Fruit fly (Drosophila melanogaster) whole organism, embryonic: ENCODE measurements around the gene CG32052.

ENCODE experiments used
- ATbp ChIP-seq: fragments of 200-800 bp; sonication (Bioruptor generic); optimal IDR thresholded peaks from 2 replicates; lab custom pipeline; 2017; ENCODE audit warnings: missing biosample characterization, mild to moderate bottlenecking, missing genetic modification characterization, missing genetic modification reagents
- Asciz ChIP-seq: fragments of 200-800 bp; sonication (Bioruptor generic); optimal IDR thresholded peaks from 2 replicates; lab custom pipeline; 2017; ENCODE audit warnings: missing biosample characterization, mild to moderate bottlenecking, missing genetic modification characterization, missing genetic modification reagents
- CG12104 ChIP-seq: fragments of 200-800 bp; sonication (Bioruptor generic); optimal IDR thresholded peaks from 3 replicates; lab custom pipeline; 2016; ENCODE audit warnings: missing biosample characterization, missing genetic modification characterization
- CG13894 ChIP-seq: fragments of 200-800 bp; sonication (Bioruptor generic); optimal IDR thresholded peaks from 3 replicates; lab custom pipeline; 2018; ENCODE audit warnings: missing biosample characterization, mild to moderate bottlenecking, missing genetic modification characterization, moderate library complexity
- CG14050 ChIP-seq: fragments of 200-800 bp; sonication (Bioruptor generic); IDR thresholded peaks from 3 replicates; pipeline ENCODE4 v1.3.6; 2022; ENCODE audit warnings: missing biosample characterization, missing genetic modification characterization
- CG14860 ChIP-seq: fragments of 200-800 bp; sonication (Bioruptor generic); IDR thresholded peaks from 3 replicates; pipeline ENCODE4 v1.3.6; 2022; ENCODE audit warnings: missing biosample characterization, missing genetic modification characterization; ENCODE audit not compliant: partially characterized antibody
- CG15269 ChIP-seq: fragments of 200-800 bp; sonication (Bioruptor generic); optimal IDR thresholded peaks from 2 replicates; lab custom pipeline; 2018; ENCODE audit warnings: missing biosample characterization, mild to moderate bottlenecking, missing genetic modification characterization, moderate library complexity
- CG1647 ChIP-seq: fragments of 200-800 bp; sonication (Bioruptor generic); optimal IDR thresholded peaks from 3 replicates; lab custom pipeline; 2016; ENCODE audit warnings: missing biosample characterization, missing genetic modification characterization
- CG17186 ChIP-seq: fragments of 200-800 bp; sonication (Bioruptor generic); optimal IDR thresholded peaks from 3 replicates; lab custom pipeline; 2017; ENCODE audit warnings: missing biosample characterization, missing genetic modification reagents, missing genetic modification characterization
- CG1832 ChIP-seq: fragments of 200-800 bp; sonication (Bioruptor generic); optimal IDR thresholded peaks from 2 replicates; lab custom pipeline; 2017; ENCODE audit warnings: missing biosample characterization, mild to moderate bottlenecking, missing genetic modification characterization, inconsistent platforms
- CG2120 ChIP-seq: fragments of 200-800 bp; sonication (Bioruptor generic); optimal IDR thresholded peaks from 3 replicates; lab custom pipeline; 2016; ENCODE audit warnings: missing biosample characterization, missing genetic modification characterization
- CG2129 ChIP-seq: fragments of 200-800 bp; sonication (Bioruptor generic); IDR thresholded peaks from 2 replicates; pipeline ENCODE4 v1.3.6; 2022; ENCODE audit warnings: missing biosample characterization, missing genetic modification characterization; ENCODE audit not compliant: partially characterized antibody
- CG2199 ChIP-seq: fragments of 200-800 bp; sonication (Bioruptor generic); IDR thresholded peaks from 3 replicates; pipeline ENCODE4 v1.3.6; 2022; ENCODE audit warnings: missing biosample characterization, missing genetic modification characterization
- CG3995 ChIP-seq: fragments of 200-800 bp; sonication (Bioruptor generic); optimal IDR thresholded peaks from 3 replicates; lab custom pipeline; 2016; ENCODE audit warnings: missing biosample characterization, missing genetic modification characterization
- CG42726 ChIP-seq: fragments of 200-800 bp; sonication (Bioruptor generic); IDR thresholded peaks from 2 replicates; pipeline ENCODE4 v1.3.6; 2022; ENCODE audit warnings: missing biosample characterization, missing genetic modification characterization; ENCODE audit not compliant: partially characterized antibody
- CG6254 ChIP-seq: fragments of 200-800 bp; sonication (Bioruptor generic); optimal IDR thresholded peaks from 3 replicates; lab custom pipeline; 2017; ENCODE audit warnings: mild to moderate bottlenecking, missing biosample characterization, missing genetic modification reagents, missing genetic modification characterization
- CG9797 ChIP-seq: fragments of 200-800 bp; sonication (Bioruptor generic); optimal IDR thresholded peaks from 3 replicates; lab custom pipeline; 2018; ENCODE audit warnings: missing biosample characterization, mild to moderate bottlenecking, missing genetic modification characterization
- CG9932 ChIP-seq: fragments of 200-800 bp; sonication (Bioruptor generic); IDR thresholded peaks from 2 replicates; pipeline ENCODE4 v1.3.6; 2022; ENCODE audit warnings: missing biosample characterization, missing genetic modification characterization
- D ChIP-seq, 2 experiments: fragments of 200-800 bp in 1 of 2; fragments of >200 bp in 1 of 2; sonication (Bioruptor generic) in 1 of 2; optimal IDR thresholded peaks; 2 replicates in 1 of 2; 3 replicates in 1 of 2; lab custom pipeline; 2017; ENCODE audit warnings: mild to moderate bottlenecking in 1 of 2, missing biosample characterization in 1 of 2, missing genetic modification characterization in 1 of 2, missing genetic modification reagents in 1 of 2
- Doc2 ChIP-seq: fragments of 200-800 bp; sonication (Bioruptor generic); IDR thresholded peaks from 2 replicates; pipeline ENCODE4 v1.3.6; 2022; ENCODE audit warnings: missing biosample characterization, missing genetic modification characterization
- Dp ChIP-seq: fragments of 200-800 bp; sonication (Bioruptor generic); optimal IDR thresholded peaks from 2 replicates; lab custom pipeline; 2018; ENCODE audit warnings: missing biosample characterization, mild to moderate bottlenecking, missing genetic modification characterization, moderate library complexity
- E2f2 ChIP-seq: fragments of 200-800 bp; sonication (Bioruptor generic); IDR thresholded peaks from 2 replicates; pipeline ENCODE4 v1.3.6; 2022; ENCODE audit warnings: missing biosample characterization, missing genetic modification characterization
- Fer1 ChIP-seq: fragments of 200-800 bp; sonication (Bioruptor generic); optimal IDR thresholded peaks from 2 replicates; lab custom pipeline; 2017; ENCODE audit warnings: missing biosample characterization, mild to moderate bottlenecking, missing genetic modification characterization
- MBD-R2 ChIP-seq: fragments of 200-800 bp; sonication (Bioruptor generic); IDR thresholded peaks from 2 replicates; pipeline ENCODE4 v1.3.6; 2022; ENCODE audit warnings: missing biosample characterization, missing genetic modification characterization
- Sox100B ChIP-seq: fragments of 200-800 bp; sonication (Bioruptor generic); optimal IDR thresholded peaks from 3 replicates; lab custom pipeline; 2018; ENCODE audit warnings: missing biosample characterization, mild to moderate bottlenecking, missing genetic modification characterization
- ci ChIP-seq: fragments of 200-800 bp; sonication (Bioruptor generic); IDR thresholded peaks from 3 replicates; pipeline ENCODE4 v1.3.6; 2022; ENCODE audit warnings: missing biosample characterization, missing genetic modification characterization
- crc ChIP-seq: fragments of 200-800 bp; sonication (Bioruptor generic); optimal IDR thresholded peaks from 2 replicates; lab custom pipeline; 2016; ENCODE audit warnings: missing biosample characterization, missing genetic modification characterization
- dm ChIP-seq: fragments of 200-800 bp; sonication (Bioruptor generic); optimal IDR thresholded peaks from 3 replicates; lab custom pipeline; 2016; ENCODE audit warnings: missing biosample characterization, missing genetic modification characterization
- eve ChIP-seq, 2 experiments: fragments of >200 bp; optimal IDR thresholded peaks; 2 replicates each; lab custom pipeline; 2017; ENCODE audit warnings: missing biosample characterization in 2 of 2, missing genetic modification characterization in 2 of 2
- gem ChIP-seq: fragments of 200-800 bp; sonication (Bioruptor generic); optimal IDR thresholded peaks from 2 replicates; lab custom pipeline; 2019; ENCODE audit warnings: missing biosample characterization, mild to moderate bottlenecking, missing genetic modification characterization, moderate library complexity
- gfzf ChIP-seq: fragments of 200-800 bp; sonication (Bioruptor generic); optimal IDR thresholded peaks from 2 replicates; lab custom pipeline; 2016; ENCODE audit warnings: missing biosample characterization, mild to moderate bottlenecking, missing genetic modification characterization, moderate library complexity
- grn ChIP-seq: fragments of 200-800 bp; sonication (Bioruptor generic); optimal IDR thresholded peaks from 3 replicates; lab custom pipeline; 2017; ENCODE audit warnings: missing biosample characterization, missing genetic modification characterization
- gro ChIP-seq: fragments of 200-800 bp; sonication (Bioruptor generic); optimal IDR thresholded peaks from 2 replicates; lab custom pipeline; 2016; ENCODE audit warnings: missing biosample characterization, missing genetic modification characterization
- her ChIP-seq: fragments of 200-800 bp; sonication (Bioruptor generic); optimal IDR thresholded peaks from 2 replicates; lab custom pipeline; 2016; ENCODE audit warnings: missing biosample characterization, missing genetic modification characterization
- hth ChIP-seq: fragments of >200 bp; optimal IDR thresholded peaks from 2 replicates; lab custom pipeline; 2017; ENCODE audit warnings: inconsistent platforms
- kah ChIP-seq: fragments of 200-800 bp; sonication (Bioruptor generic); optimal IDR thresholded peaks from 2 replicates; lab custom pipeline; 2018; ENCODE audit warnings: missing biosample characterization, mild to moderate bottlenecking, missing genetic modification characterization
- nmo ChIP-seq: fragments of 200-800 bp; sonication (Bioruptor generic); optimal IDR thresholded peaks from 2 replicates; lab custom pipeline; 2018; ENCODE audit warnings: missing biosample characterization, mild to moderate bottlenecking, missing genetic modification characterization, moderate library complexity
- otp ChIP-seq: fragments of 200-800 bp; sonication (Bioruptor generic); IDR thresholded peaks from 3 replicates; pipeline ENCODE4, ENCODE4 v1.3.6; 2022; ENCODE audit warnings: missing biosample characterization, missing genetic modification characterization
- pho ChIP-seq: fragments of 200-800 bp; sonication (Bioruptor generic); optimal IDR thresholded peaks from 2 replicates; lab custom pipeline; 2016; ENCODE audit warnings: missing biosample characterization, missing genetic modification characterization
- row ChIP-seq: fragments of 200-800 bp; sonication (Bioruptor generic); IDR thresholded peaks from 3 replicates; pipeline ENCODE4 v1.3.6; 2022; ENCODE audit warnings: missing biosample characterization, missing genetic modification characterization
- sens ChIP-seq: fragments of 200-800 bp; sonication (Bioruptor generic); peaks from one replicate; lab custom pipeline; 2016; ENCODE audit warnings: missing biosample characterization, missing genetic modification characterization
- sob ChIP-seq: fragments of 200-800 bp; sonication (Bioruptor generic); IDR thresholded peaks from 2 replicates; pipeline ENCODE4 v1.3.6; 2022; ENCODE audit warnings: missing biosample characterization, missing genetic modification characterization
- tin ChIP-seq: fragments of 200-800 bp; sonication (Bioruptor generic); optimal IDR thresholded peaks from 3 replicates; lab custom pipeline; 2016; ENCODE audit warnings: missing biosample characterization, missing genetic modification characterization
- ttk ChIP-seq: fragments of 200-800 bp; sonication (Bioruptor generic); IDR thresholded peaks from 2 replicates; pipeline ENCODE4 v2.1.2; 2022; ENCODE audit warnings: missing biosample characterization, missing genetic modification characterization
- unc-4 ChIP-seq: fragments of 200-800 bp; sonication (Bioruptor generic); IDR thresholded peaks from 2 replicates; pipeline ENCODE4 v1.3.6; 2022; ENCODE audit warnings: missing biosample characterization, missing genetic modification characterization; ENCODE audit not compliant: partially characterized antibody
- vvl ChIP-seq: fragments of 200-800 bp; sonication (Bioruptor generic); IDR thresholded peaks from 2 replicates; pipeline ENCODE4 v1.3.6; 2022; ENCODE audit warnings: missing biosample characterization, missing genetic modification characterization

The CG32052 gene

dm6 chr3L:9853895-9854470 lies 67.1 kb downstream of the CG32052 start (continued):
- TF ChIP-seq kah (GFP tag; lab: Kevin White, UChicago) (no peak), nmo (GFP tag; lab: Kevin White, UChicago) (peak; percentile 15), Asciz (GFP tag; lab: Kevin White, UChicago) (no peak), CG14050 (no peak), hth (lab: Kevin White, UChicago) (no peak)

DNA sequence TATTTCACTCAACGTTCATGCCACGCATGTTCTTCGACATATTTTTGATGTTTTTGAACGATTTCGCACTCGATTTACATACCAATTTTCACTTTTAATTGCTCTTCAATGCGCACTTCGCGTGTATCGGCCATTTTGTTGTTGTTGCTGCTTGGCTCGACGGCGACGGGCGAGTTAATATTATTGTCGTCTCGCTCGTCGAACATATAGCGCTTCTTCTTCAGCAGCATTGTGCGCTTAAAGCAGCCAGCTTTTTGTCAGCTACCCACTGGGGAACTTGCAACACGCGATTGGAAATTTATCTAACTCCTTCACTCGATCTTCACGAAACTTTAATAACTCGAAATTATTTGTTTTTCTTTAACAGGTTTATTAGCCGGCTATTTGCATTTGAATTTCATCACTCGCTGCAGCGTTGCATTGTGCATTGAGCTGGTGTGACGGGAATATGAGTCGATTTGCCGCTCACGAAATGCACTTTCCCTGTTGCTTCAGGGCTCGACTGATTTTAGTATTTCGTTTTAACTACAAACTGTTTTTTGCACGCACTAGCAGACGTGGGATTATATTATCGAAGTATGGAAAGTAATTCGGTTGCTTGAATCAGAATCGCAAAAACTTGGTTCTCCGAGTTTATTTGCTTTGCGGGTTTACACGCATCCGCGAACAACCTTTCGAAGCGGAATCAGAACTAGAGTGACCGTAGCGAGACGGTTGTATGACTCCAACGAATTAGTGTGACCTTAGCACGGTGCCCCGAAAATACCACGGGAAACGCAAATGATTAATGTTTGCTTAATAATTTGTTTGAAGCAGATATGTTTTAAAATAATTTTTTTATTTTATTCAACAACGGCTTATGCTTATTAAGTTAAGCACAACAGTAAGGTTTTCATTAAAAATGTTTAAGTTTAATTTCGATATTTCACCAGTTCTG lies 68.0 kb downstream of the CG32052 start, which contains the start of gene RasGAP1:
TSS of gene RasGAP1 (minus strand) at position 703 of the 937 bp plus-strand sequence.
- TF ChIP-seq dm (GFP tag; lab: Kevin White, UChicago): peak; percentile 37
- TF ChIP-seq unc-4: peak; percentile 71
- peak; percentile 22 for TF ChIP-seq CG15269 (tag; lab: Kevin White, UChicago)
- no peak for TF ChIP-seq CG12104 (GFP tag; lab: Kevin White, UChicago)
- peak; percentile 11 for TF ChIP-seq CG13894 (tag; lab: Kevin White, UChicago)
- peak; percentile 2 for TF ChIP-seq ATbp (GFP tag; lab: Kevin White, UChicago)
- no peak for TF ChIP-seq E2f2 (GFP tag; lab: Robert Waterston, UW)
- no peak for TF ChIP-seq tin (GFP tag; lab: Kevin White, UChicago)
- TF ChIP-seq gro (GFP tag; lab: Kevin White, UChicago): peak; percentile 33
- TF ChIP-seq Sox100B (GFP tag; lab: Kevin White, UChicago): no peak
- TF ChIP-seq CG2129 (GFP tag; lab: Robert Waterston, UW): no peak
- TF ChIP-seq grn (GFP tag; lab: Kevin White, UChicago): no peak
- TF ChIP-seq Fer1 (GFP tag; lab: Kevin White, UChicago): peak; percentile 23
- 0 out of 3 replicates have a peak, but pooled peaks have one; percentile 5 for TF ChIP-seq ci (GFP tag; lab: Robert Waterston, UW)
- TF ChIP-seq vvl: peak; percentile 51
- peak; percentile 7 for TF ChIP-seq crc (GFP tag; lab: Kevin White, UChicago)
- peak; percentile 5 for TF ChIP-seq pho (GFP tag; lab: Kevin White, UChicago)
- no peak for TF ChIP-seq ttk (GFP tag; lab: Robert Waterston, UW)
- TF ChIP-seq Dp: peak; percentile 25
- peak; percentile 30 for TF ChIP-seq CG42726
- TF ChIP-seq her (GFP tag; lab: Kevin White, UChicago): peak; percentile 99
- TF ChIP-seq CG6254 (GFP tag; lab: Kevin White, UChicago): peak; percentile 13
- no peak for TF ChIP-seq otp (GFP tag; lab: Robert Waterston, UW)
- TF ChIP-seq CG17186: peak; percentile 1
- TF ChIP-seq eve (GFP tag; optimal IDR thresholded peaks at IDR 0.05; lab: Kevin White, UChicago): no peak
- peak; percentile 22; the same call in 1 of the 2 replicates for TF ChIP-seq CG9932 (GFP tag; lab: Robert Waterston, UW)
- TF ChIP-seq sens (GFP tag; lab: Kevin White, UChicago): peak; percentile 66
- no peak for TF ChIP-seq CG1647 (GFP tag; lab: Kevin White, UChicago)
- no peak for TF ChIP-seq CG3995 (GFP tag; lab: Kevin White, UChicago)
- TF ChIP-seq MBD-R2 (GFP tag; lab: Robert Waterston, UW): peak; percentile 24; the same call in 1 of the 2 replicates
- peak; percentile 78 for TF ChIP-seq gfzf (GFP tag; lab: Kevin White, UChicago)
- TF ChIP-seq Doc2 (GFP tag; lab: Robert Waterston, UW): no peak
- TF ChIP-seq CG14860: no peak
- peak; percentile 26; the same call in 1 of the 2 replicates for TF ChIP-seq sob
- TF ChIP-seq CG1832 (GFP tag; lab: Kevin White, UChicago): peak; percentile 88
- 0 out of 3 replicates have a peak, but pooled peaks have one; percentile 33 for TF ChIP-seq CG2199 (GFP tag; lab: Robert Waterston, UW)
- peak; percentile 11; the same call in 2 of the 3 replicates for TF ChIP-seq row (GFP tag; lab: Robert Waterston, UW)
- TF ChIP-seq D (optimal IDR thresholded peaks at IDR 0.05; lab: Kevin White, UChicago): peak; percentile 12
- no peak for TF ChIP-seq D (GFP tag; optimal IDR thresholded peaks at IDR 0.05; lab: Kevin White, UChicago)
- no peak for TF ChIP-seq gem
- peak; percentile 85 for TF ChIP-seq CG9797 (GFP tag; lab: Kevin White, UChicago)
- TF ChIP-seq CG2120 (GFP tag; lab: Kevin White, UChicago): no peak
